Fruit fly (Drosophila melanogaster) ovary, adult (tissue): ENCODE data around the gene CG1622.
A peak's percentile ranks its signal among the peaks of the same experiment; 100 is the strongest.

Experiments
- CG17801 ChIP-seq: fragments of 200-800 bp; optimal IDR thresholded peaks from 2 replicates; lab custom pipeline; 2019; ENCODE audit warnings: missing biosample characterization, mild to moderate bottlenecking, missing genetic modification characterization, moderate library complexity; ENCODE audit not compliant: partially characterized antibody

Gene CG1622

DNA sequence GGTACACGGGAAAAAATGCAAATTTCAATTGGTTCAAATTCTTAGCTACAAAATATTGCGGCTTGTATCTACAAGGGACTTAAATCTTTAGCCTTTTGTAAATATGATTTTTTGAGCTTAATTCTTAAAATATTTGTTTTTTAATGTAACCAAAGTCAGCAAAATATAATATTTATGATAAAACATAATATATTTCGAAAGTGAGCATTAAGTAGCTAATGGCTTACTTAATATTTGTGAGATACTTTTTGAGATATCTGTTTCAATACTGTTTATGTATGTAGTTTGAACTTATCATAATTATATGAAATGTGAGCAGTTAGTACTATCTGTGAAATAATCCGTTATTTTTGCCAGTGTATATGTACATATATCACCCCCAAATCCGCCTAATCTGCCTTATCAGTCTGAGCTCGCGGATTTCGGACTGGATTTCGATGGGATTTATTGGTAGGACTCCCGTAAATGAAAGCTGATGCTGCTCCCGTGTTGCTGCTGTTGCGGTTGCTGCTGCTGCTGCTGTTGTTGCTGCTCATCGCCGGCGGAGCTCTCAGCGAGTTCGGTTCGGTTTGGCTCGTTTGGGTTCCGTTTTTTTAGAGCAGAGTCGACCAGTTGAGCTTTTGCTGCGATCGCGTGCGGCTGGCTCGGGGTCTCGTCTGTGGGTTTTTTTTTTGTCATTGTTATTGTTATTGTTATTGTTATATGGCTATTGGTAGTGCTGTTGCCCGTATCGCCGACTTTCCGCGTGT is 24.0 kb downstream of the CG1622 start:
- no peak for TF ChIP-seq CG17801 (GFP tag; lab: Kevin White, UChicago)

DNA sequence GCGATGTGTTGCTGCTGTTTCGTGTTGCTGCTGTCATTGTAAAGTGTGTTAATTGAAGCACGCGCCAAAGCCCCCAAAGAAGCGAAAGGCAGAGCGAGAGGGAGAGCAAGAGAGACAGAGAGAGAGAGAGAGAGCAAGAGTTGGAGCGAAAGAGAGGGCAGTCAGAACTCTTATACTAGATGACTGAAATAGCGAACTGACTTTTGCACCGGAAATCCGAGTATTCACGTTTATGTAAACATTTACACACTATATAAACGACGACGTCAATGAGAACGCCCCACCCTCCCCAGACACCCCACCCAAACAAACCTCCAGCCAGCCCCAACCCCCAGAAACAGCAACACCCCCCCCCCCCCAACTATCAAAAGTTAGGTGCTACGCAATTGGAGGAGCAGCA is 25.5 kb downstream of the CG1622 start:
- peak; percentile 9 for TF ChIP-seq CG17801 (GFP tag; lab: Kevin White, UChicago)

DNA sequence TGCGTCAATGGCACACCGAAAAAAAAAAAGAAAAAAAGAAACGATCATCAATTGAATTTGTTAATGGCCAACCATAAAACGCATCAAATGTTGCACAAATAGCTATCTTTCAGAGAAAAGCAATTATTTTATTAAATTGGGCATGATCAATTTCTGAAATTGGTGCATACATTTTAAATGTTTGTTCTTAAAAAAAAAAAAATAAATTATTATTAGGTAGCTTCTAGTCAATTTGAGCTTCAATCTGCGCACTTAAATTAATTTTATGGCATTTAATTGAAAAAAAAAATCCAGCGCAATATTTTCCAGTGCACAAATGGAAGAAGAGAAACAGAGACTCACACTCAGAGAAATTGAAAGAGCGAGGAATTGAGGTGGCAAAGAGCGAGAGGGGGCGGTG is 26.2 kb downstream of the CG1622 start:
- peak; percentile 33 for TF ChIP-seq CG17801 (GFP tag; lab: Kevin White, UChicago)

DNA sequence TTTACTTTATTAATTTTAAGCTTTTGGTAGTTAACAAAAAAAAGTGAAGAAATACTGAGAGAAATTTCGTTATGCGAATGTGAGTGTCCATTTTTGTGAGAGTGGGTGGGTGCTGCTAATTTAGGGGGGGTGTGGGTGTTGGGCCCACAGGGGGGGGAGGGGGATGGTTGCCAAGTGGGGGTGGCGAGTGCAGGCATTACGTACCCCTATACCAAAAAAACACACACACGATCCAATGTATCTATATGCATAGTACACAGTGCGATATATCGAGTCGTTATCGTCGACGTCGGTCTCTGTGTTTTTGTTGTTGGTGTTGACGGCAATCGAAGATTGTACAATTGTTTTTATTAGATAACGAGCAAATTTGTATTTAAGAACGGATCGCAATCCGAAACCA is 26.6 kb downstream of the CG1622 start:
- no peak for TF ChIP-seq CG17801 (GFP tag; lab: Kevin White, UChicago)

DNA sequence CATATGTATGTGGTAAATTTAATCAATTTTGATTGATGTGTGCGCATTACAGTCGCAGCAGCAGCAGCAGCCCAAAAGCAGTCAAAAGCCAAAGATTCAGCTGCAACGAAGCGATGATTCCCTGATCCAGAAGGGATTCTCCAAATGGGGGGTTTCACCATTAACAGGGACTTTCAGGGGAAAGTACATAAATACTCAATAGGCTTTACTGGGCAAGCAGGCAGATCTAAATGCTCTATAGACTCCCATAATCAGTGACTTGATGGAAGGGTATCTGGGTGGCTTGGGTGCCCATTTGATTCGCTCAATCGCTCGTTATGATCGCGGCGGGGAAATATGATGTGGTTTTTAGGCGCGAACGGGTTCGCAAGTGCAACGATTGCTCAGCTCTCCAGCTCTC is 28.4 kb downstream of the CG1622 start:
- no peak for TF ChIP-seq CG17801 (GFP tag; lab: Kevin White, UChicago)

DNA sequence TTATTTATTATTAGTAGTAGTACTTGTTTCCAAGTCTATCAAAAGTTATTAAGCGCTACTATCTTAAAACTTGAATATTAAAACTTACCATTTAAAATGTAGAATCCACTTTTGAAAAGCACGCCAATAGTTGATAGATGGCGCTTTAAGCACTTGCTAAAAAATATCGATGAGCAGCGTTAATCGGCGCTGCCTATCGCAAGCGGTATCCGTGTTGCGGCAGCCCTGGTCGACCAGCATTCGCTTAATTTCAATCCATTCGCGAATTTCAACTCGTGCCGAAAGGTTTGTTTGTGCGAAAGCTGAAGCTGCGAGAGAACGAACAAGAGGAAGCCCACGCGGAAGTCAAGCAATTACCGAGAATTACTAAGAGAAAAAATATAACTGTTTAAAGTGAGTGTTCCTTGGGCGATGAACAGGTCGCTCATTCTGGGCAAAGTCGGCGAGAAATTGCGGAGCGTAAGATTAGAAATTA is 32.7 kb downstream of the CG1622 start, which contains the start of gene Prx2:
TSS of gene Prx2 (plus strand) at position 253 of the 475 bp plus-strand sequence.
- TF ChIP-seq CG17801 (GFP tag; lab: Kevin White, UChicago): peak; percentile 69

DNA sequence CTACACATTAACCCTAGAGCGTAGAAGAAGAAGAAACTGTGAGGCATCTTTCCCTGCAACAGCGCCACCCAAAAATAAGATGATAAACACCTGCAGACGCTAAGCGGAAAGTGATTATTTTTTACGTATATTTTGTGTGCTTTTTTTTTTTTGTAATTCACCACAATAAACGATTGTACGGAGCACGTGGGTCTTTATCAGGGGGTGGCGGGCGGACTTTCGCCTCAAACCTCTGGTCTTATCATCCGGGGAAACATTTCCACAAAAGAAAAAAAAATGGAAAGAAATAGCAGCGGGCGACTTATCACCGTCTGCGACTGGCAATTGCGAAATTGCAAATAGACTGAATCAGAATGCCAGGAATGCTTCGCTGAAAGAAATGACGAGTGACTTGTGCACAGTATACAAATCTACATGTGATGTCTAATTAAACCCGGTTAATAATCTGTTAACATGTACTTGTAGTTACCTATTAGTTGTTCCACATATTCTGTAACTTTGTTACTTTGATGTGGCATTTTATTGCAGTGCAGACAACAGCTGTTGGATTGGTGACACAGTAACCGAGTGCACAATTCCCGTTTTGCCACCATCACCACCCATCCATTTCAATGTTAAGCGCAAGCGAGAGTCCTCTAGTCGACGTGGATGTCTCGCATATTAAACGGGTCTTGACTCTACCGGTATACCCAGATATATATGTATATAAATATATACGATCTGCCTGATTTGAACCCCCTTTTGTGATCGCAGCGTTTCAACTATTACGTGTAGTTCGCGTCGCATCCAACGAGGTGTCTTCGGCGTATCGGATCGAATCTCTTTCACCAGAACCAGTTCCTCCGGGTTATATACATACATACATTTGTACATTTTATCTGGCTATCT is 35.2 kb downstream of the CG1622 start:
- peak; percentile 56 for TF ChIP-seq CG17801 (GFP tag; lab: Kevin White, UChicago)

DNA sequence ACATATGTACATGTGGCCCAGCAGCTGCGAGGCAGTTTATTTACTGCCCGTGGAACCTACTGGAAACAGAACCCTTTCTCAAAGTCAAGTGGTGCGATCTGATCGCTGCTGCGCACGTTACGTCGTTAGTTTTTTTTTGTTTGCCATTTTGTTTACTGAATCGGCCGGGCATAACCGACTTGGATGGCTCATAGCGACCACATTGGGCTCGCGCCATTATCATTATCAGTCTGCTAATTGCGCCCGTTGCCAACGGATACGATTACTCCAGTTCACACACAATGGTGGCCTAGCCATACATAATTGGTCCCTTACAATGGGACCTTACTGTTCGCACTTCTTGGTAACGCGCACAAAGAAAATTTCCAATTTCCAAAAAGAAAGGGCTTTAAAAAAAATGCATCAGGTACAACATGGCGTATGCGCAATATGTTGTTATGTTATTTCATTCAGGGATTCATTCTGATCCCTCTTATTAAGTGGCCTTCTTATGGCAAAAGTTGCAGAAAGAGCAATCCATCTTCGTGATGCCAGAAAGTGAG is 35.9 kb downstream of the CG1622 start:
- peak; percentile 17 for TF ChIP-seq CG17801 (GFP tag; lab: Kevin White, UChicago)

DNA sequence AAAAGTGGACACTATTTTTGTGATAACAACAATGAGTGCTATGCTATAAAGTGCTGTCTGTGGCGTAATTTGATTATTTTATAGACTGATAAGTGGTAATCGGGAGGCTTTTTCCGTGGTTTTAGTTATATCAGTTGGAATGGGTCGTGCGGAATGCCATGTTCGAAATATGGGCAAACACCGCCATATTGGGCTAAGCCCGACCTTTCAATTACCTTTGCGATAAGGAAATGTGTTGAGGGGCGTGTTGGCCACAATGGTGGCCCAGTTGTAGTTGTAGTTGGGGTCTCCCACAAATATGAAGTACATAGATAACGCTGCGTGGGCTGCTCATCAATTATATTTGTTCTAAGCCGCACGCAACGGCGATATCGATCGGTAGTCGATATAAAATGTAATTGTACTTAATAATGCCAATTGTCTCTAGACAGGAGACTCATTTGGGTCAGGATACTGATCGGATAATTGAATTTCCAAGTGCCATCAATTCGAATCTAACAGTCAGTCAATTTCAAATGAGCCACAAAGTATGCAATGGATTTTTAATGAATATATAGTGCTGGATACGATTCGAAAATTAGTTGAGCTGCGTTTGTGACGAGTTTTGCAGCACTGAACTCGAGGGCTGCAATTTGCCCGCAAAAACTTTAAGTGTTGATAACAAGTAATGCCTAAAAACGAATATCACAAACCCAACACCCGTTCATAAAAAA is 37.7 kb downstream of the CG1622 start:
- peak; percentile 23 for TF ChIP-seq CG17801 (GFP tag; lab: Kevin White, UChicago)

DNA sequence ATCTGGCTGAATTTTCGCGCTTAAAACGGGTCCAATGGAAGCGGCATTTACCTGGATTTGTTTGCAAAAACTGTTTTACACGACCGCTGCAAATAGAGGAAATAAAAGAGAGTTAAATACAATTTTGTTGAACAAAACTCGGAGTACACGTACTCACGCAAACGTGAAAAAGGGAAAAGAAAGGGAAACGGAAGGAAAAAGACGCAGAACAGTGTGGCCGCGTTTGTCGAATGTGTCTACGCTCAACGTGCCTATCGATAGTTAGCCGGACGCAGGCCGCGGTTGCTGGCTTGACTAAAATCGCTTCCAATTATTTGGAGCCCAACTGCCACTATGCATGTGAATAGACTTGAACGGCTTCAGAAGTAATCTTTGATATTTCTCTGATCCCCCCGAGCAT is 40.6 kb downstream of the CG1622 start, which contains the start of gene RpS15Aa:
TSS of gene RpS15Aa (minus strand) at position 252 of the 400 bp plus-strand sequence.
- peak; percentile 90 for TF ChIP-seq CG17801 (GFP tag; lab: Kevin White, UChicago)

DNA sequence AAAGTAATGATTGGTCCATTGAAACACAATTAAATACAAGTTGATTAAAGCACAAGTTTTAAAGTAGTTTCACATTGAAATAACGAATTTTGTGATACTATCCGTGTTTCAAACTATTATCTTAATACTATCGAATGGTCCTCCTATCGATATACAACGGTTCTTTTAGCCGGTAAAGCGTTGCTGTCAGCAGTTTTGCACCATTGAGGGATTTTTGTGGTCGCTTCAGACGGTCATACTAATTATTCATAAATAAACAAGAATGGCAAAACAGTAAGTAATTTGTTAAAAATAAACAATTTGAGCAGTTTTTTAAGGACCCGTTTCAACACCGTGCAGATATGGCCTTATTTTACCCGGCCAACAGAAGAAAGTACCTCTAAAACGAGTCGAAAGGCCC is 41.2 kb downstream of the CG1622 start, which contains the start of gene CG15747:
TSS of gene CG15747 (plus strand) at position 206 of the 400 bp plus-strand sequence.
- no peak for TF ChIP-seq CG17801 (GFP tag; lab: Kevin White, UChicago)

DNA sequence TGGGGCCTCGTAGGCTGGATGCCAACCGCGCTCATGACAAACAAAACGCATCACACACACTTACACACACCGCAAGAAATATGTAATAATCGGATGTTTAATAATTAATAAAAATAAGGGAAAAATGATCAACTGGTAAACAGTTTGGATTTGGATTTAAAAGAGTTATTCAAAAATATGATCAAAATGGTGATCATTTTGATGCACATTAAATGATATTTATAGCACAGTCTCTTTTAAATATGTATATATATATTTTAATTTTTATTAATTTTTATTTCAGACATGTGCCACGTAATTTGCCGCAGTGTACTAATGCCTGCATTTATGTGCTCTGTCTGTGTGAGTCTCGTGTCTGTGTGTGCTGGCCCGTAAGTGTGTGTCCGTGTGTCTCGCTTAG is 48.4 kb downstream of the CG1622 start:
- TF ChIP-seq CG17801 (GFP tag; lab: Kevin White, UChicago): no peak

DNA sequence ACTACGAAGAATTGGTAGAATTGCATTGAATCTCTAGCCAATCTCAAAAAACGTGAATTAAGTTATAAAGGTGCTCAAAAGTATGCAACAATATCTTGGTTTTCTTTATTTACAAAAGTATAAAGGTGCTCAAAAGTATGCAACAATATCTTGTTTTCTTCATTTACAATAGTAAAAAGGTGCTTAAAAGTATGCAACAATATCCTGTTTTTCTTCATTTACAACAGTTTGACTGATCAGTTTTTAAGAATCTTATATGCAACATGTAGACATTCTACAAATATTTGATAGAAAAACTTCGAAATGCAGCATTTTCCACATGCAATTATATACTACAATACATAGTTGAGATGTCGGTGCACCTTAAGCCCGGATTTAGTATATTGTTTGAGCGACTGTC is 50.1 kb downstream of the CG1622 start:
- no peak for TF ChIP-seq CG17801 (GFP tag; lab: Kevin White, UChicago)
